Fruit fly (Drosophila melanogaster) whole organism, adult: ENCODE measurements around the gene CG6026.

Experiments used
- CG11617 ChIP-seq: fragments of 200-800 bp; sonication (Bioruptor generic); optimal IDR thresholded peaks from 2 replicates; lab custom pipeline; 2017; ENCODE audit warnings: mild to moderate bottlenecking, missing biosample characterization, missing genetic modification reagents, missing genetic modification characterization
- CG12768 ChIP-seq: fragments of 200-800 bp; sonication (Bioruptor generic); optimal IDR thresholded peaks from 2 replicates; lab custom pipeline; 2017; ENCODE audit warnings: missing biosample characterization, missing genetic modification characterization, mild to moderate bottlenecking, moderate library complexity, missing genetic modification reagents
- CG14711 ChIP-seq: fragments of 200-800 bp; sonication (Bioruptor generic); optimal IDR thresholded peaks from 2 replicates; lab custom pipeline; 2018; ENCODE audit warnings: missing biosample characterization, mild to moderate bottlenecking, missing genetic modification characterization, moderate library complexity
- CG1620 ChIP-seq: fragments of 200-800 bp; sonication (Bioruptor generic); optimal IDR thresholded peaks from 2 replicates; lab custom pipeline; 2016; ENCODE audit warnings: missing biosample characterization, missing genetic modification characterization
- CG33017 ChIP-seq: fragments of 200-800 bp; sonication (Bioruptor generic); optimal IDR thresholded peaks from 2 replicates; lab custom pipeline; 2018; ENCODE audit warnings: missing biosample characterization, mild to moderate bottlenecking, missing genetic modification characterization, moderate library complexity
- CG5204 ChIP-seq: fragments of 200-800 bp; sonication (Bioruptor generic); optimal IDR thresholded peaks from 2 replicates; lab custom pipeline; 2016; ENCODE audit warnings: missing biosample characterization, missing genetic modification characterization
- CG7045 ChIP-seq: fragments of 200-800 bp; sonication (Bioruptor generic); optimal IDR thresholded peaks from 2 replicates; lab custom pipeline; 2017; ENCODE audit warnings: missing biosample characterization, mild to moderate bottlenecking, missing genetic modification characterization
- CG7101 ChIP-seq: fragments of 200-800 bp; sonication (Bioruptor generic); optimal IDR thresholded peaks from 2 replicates; lab custom pipeline; 2018; ENCODE audit warnings: missing biosample characterization, mild to moderate bottlenecking, missing genetic modification characterization, moderate library complexity
- Clk ChIP-seq: fragments of 200-800 bp; sonication (Bioruptor generic); optimal IDR thresholded peaks from 2 replicates; lab custom pipeline; 2017; ENCODE audit warnings: missing biosample characterization, missing genetic modification characterization
- Crg-1 ChIP-seq: fragments of 200-800 bp; sonication (Bioruptor generic); optimal IDR thresholded peaks from 2 replicates; lab custom pipeline; 2016; ENCODE audit warnings: missing biosample characterization, missing genetic modification characterization
- Hr96 ChIP-seq: fragments of 200-800 bp; sonication (Bioruptor generic); optimal IDR thresholded peaks from 2 replicates; lab custom pipeline; 2016; ENCODE audit warnings: missing biosample characterization, missing genetic modification characterization
- Mnt ChIP-seq: fragments of 200-800 bp; sonication (Bioruptor generic); optimal IDR thresholded peaks from 2 replicates; lab custom pipeline; 2016; ENCODE audit warnings: missing biosample characterization, mild to moderate bottlenecking, missing genetic modification characterization
- bab1 ChIP-seq: fragments of 200-800 bp; sonication (Bioruptor generic); optimal IDR thresholded peaks from 3 replicates; lab custom pipeline; 2019; ENCODE audit warnings: missing biosample characterization, mild to moderate bottlenecking, missing genetic modification characterization, moderate library complexity
- cic ChIP-seq: fragments of 200-800 bp; sonication (Bioruptor generic); optimal IDR thresholded peaks from 2 replicates; lab custom pipeline; 2017; ENCODE audit warnings: missing biosample characterization, mild to moderate bottlenecking, missing genetic modification characterization, moderate library complexity
- cnc ChIP-seq, 2 experiments: fragments of >200 bp; optimal IDR thresholded peaks; 2 replicates each; lab custom pipeline; 2017
- kay ChIP-seq: fragments of 200-800 bp; sonication (Bioruptor generic); peaks from one replicate; lab custom pipeline; 2016; ENCODE audit warnings: missing biosample characterization, missing genetic modification characterization, borderline replicate concordance
- ovo ChIP-seq: fragments of 200-800 bp; sonication (Bioruptor generic); optimal IDR thresholded peaks from 2 replicates; lab custom pipeline; 2016; ENCODE audit warnings: missing biosample characterization, missing genetic modification characterization
- pad ChIP-seq: fragments of 200-800 bp; sonication (Bioruptor generic); optimal IDR thresholded peaks from 3 replicates; lab custom pipeline; 2017; ENCODE audit warnings: missing biosample characterization, missing genetic modification characterization, mild to moderate bottlenecking, moderate library complexity, missing genetic modification reagents
- tj ChIP-seq: fragments of 200-800 bp; sonication (Bioruptor generic); optimal IDR thresholded peaks from 3 replicates; lab custom pipeline; 2017; ENCODE audit warnings: missing biosample characterization, mild to moderate bottlenecking, missing genetic modification characterization, moderate library complexity
- toe ChIP-seq: fragments of 200-800 bp; sonication (Bioruptor generic); optimal IDR thresholded peaks from 2 replicates; lab custom pipeline; 2016; ENCODE audit warnings: missing biosample characterization, missing genetic modification characterization

The CG6026 gene

DNA sequence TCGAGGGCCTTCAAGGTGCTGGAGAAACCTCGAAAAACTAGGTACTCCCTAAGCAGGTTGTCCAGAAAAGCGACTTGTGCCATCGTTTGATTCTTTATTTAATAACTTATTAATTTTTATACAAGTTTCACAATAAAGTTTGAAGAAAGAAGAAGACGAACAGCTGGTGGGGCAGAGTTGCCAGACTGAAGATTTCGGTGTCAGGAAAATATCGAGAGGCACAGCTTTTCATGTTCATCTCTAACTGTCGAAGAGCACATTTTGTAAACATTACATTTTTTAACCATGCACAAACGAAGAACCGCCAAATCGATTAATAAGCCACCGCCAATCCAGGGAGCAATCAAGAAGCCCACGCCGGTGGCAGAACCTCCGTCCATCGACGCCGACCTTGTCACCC lies 9.5 kb upstream of the CG6026 start, which contains the start of the genes CG6005 and CG14286:
TSS of gene CG6005 (minus strand) at position 169 of the 400 bp plus-strand sequence.
TSS of gene CG14286 (plus strand) at position 231 of the 400 bp plus-strand sequence.
- TF ChIP-seq CG7101 (tag; lab: Kevin White, UChicago) = peak; percentile 30
- TF ChIP-seq CG12768 (GFP tag; lab: Kevin White, UChicago) = no peak
- no peak for TF ChIP-seq kay (GFP tag; lab: Kevin White, UChicago)
- no peak for TF ChIP-seq CG33017 (tag; lab: Kevin White, UChicago)
- TF ChIP-seq CG14711 = peak; percentile 3
- peak; percentile 25 for TF ChIP-seq CG11617 (GFP tag; lab: Kevin White, UChicago)
- TF ChIP-seq CG1620 (GFP tag; lab: Kevin White, UChicago) = peak; percentile 77
- no peak for TF ChIP-seq Clk (GFP tag; lab: Kevin White, UChicago)
- peak; percentile 29 for TF ChIP-seq Crg-1 (GFP tag; lab: Kevin White, UChicago)
- no peak for TF ChIP-seq pad (GFP tag; lab: Kevin White, UChicago)
- TF ChIP-seq bab1 (GFP tag; lab: Kevin White, UChicago) = peak; percentile 18
- peak; percentile 33 for TF ChIP-seq Hr96 (GFP tag; lab: Kevin White, UChicago)
- peak; percentile 23 for TF ChIP-seq ovo
- peak; percentile 51 for TF ChIP-seq tj
- peak; percentile 70 for TF ChIP-seq Mnt (GFP tag; lab: Kevin White, UChicago)
- TF ChIP-seq CG7045 (GFP tag; lab: Kevin White, UChicago) = no peak

DNA sequence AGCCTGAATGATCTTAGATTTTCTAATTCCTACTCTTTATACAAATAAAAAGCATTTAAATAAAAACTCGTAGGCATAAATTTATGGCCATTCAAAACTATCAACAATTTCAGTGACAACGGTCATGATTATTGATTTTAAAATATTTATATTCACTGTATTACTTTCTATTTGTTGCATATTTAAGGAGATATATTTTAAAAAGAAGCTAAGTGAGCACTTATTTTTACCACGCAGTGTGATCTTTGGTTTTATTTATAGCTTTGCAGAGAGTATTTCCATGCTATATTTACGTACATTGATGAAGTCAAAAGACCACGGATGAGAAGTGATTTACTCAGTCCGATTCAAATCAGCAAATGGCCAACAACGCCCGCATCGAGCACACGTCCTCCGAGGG lies 8.6 kb upstream of the CG6026 start, which contains the start of gene CG14285:
TSS of gene CG14285 (plus strand) at position 339 of the 400 bp plus-strand sequence.
- TF ChIP-seq bab1 (GFP tag; lab: Kevin White, UChicago) = no peak
- no peak for TF ChIP-seq tj
- TF ChIP-seq pad (GFP tag; lab: Kevin White, UChicago) = no peak
- TF ChIP-seq Hr96 (GFP tag; lab: Kevin White, UChicago) = no peak
- TF ChIP-seq CG14711 = no peak
- TF ChIP-seq CG7101 (tag; lab: Kevin White, UChicago) = no peak
- TF ChIP-seq toe (GFP tag; lab: Kevin White, UChicago) = no peak
- TF ChIP-seq CG1620 (GFP tag; lab: Kevin White, UChicago) = no peak
- no peak for TF ChIP-seq ovo
- TF ChIP-seq cic = no peak
- no peak for TF ChIP-seq Mnt (GFP tag; lab: Kevin White, UChicago)

DNA sequence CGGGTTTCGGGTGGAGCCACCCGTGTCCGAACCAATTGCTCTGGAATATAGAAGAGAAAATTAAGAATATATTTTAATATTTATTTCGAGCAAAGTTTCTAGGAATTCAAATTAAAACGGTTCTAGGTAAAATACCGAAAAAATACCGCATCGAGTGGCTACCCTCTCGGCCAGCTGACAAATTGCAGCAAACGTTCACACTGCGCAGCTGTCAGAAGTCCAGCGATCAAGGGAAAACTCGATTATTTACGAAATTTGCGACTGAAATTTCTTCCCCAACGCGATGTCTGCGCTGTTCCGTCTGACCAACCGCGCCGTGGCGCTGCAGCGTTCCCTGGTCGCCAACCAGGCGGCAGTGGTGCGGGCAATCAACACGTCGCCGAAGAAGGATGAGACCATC lies 6.2 kb upstream of the CG6026 start, which contains the start of gene NP15.6:
TSS of gene NP15.6 (plus strand) at position 204 of the 400 bp plus-strand sequence.
- TF ChIP-seq CG11617 (GFP tag; lab: Kevin White, UChicago) = no peak
- TF ChIP-seq CG5204 (GFP tag; lab: Kevin White, UChicago) = no peak
- no peak for TF ChIP-seq Clk (GFP tag; lab: Kevin White, UChicago)
- TF ChIP-seq kay (GFP tag; lab: Kevin White, UChicago) = no peak
- TF ChIP-seq CG7101 (tag; lab: Kevin White, UChicago) = no peak
- TF ChIP-seq pad (GFP tag; lab: Kevin White, UChicago) = no peak

DNA sequence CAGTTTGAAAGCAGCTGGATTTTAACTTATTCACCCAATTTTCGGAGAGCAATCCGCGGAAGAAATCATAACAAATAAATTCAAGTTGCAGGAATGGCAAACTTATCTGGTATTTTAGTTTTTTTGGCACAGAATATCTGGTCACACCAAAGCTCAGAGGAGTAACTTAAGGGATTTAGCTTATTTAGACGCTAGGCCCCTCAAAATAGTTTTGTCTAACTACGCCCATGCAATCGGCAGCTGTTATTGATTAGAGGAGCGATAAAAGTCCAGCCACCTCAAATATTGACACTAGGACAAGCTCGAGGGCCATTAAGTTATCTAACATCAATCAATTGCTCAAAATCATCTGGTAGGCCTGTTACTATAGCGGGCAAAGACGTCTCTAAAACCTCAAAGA lies 4.6 kb upstream of the CG6026 start, which contains the start of the genes GatA and P5cr:
TSS of gene GatA (minus strand) at position 100 of the 400 bp plus-strand sequence.
TSS of gene P5cr (plus strand) at position 174 of the 400 bp plus-strand sequence.
- TF ChIP-seq Mnt (GFP tag; lab: Kevin White, UChicago) = peak; percentile 75
- TF ChIP-seq CG14711 = peak; percentile 80
- peak; percentile 72 for TF ChIP-seq CG11617 (GFP tag; lab: Kevin White, UChicago)
- TF ChIP-seq Hr96 (GFP tag; lab: Kevin White, UChicago) = peak; percentile 40
- peak; percentile 85 for TF ChIP-seq CG7045 (GFP tag; lab: Kevin White, UChicago)
- no peak for TF ChIP-seq CG5204 (GFP tag; lab: Kevin White, UChicago)
- TF ChIP-seq Crg-1 (GFP tag; lab: Kevin White, UChicago) = peak; percentile 86
- peak; percentile 8 for TF ChIP-seq tj
- TF ChIP-seq cnc (optimal IDR thresholded peaks at IDR 0.05; lab: Kevin White, UChicago) = no peak
- no peak for TF ChIP-seq kay (GFP tag; lab: Kevin White, UChicago)
- TF ChIP-seq Clk (GFP tag; lab: Kevin White, UChicago) = peak; percentile 65
- peak; percentile 83 for TF ChIP-seq CG12768 (GFP tag; lab: Kevin White, UChicago)
- peak; percentile 68 for TF ChIP-seq bab1 (GFP tag; lab: Kevin White, UChicago)
- TF ChIP-seq pad (GFP tag; lab: Kevin White, UChicago) = peak; percentile 56
- peak; percentile 59 for TF ChIP-seq cic
- TF ChIP-seq CG33017 (tag; lab: Kevin White, UChicago) = peak; percentile 88
- TF ChIP-seq ovo = peak; percentile 26
- TF ChIP-seq toe (GFP tag; lab: Kevin White, UChicago) = no peak
- TF ChIP-seq CG1620 (GFP tag; lab: Kevin White, UChicago) = peak; percentile 75
- TF ChIP-seq CG7101 (tag; lab: Kevin White, UChicago) = peak; percentile 86

DNA sequence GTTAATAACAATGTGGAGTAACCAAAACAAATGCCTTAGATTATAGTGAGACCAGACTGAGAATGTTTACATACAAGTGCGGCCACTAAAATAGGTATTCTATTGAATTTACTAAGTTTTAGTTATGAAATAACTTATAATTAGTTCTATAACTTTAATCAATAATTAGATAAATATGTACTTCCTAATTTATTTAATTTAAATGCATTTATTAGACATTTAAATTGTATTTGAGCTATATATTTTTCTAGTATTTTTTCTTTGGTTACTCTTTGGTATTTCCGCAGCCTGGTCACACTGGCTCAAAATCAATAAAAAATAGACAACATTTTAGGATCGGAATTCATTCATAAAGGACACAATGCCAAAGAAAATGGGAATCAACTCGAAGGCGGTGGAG lies 2.1 kb upstream of the CG6026 start, which contains the start of the genes Prp18 and CG6013:
TSS of gene Prp18 (minus strand) at position 62 of the 400 bp plus-strand sequence.
TSS of gene CG6013 (plus strand) at position 294 of the 400 bp plus-strand sequence.
- TF ChIP-seq CG1620 (GFP tag; lab: Kevin White, UChicago) (no peak), pad (GFP tag; lab: Kevin White, UChicago) (peak; percentile 8), Mnt (GFP tag; lab: Kevin White, UChicago) (no peak), CG33017 (tag; lab: Kevin White, UChicago) (peak; percentile 63), cnc (optimal IDR thresholded peaks at IDR 0.05; lab: Kevin White, UChicago) (no peak), ovo (no peak), toe (GFP tag; lab: Kevin White, UChicago) (no peak), Hr96 (GFP tag; lab: Kevin White, UChicago) (no peak), CG14711 (peak; percentile 72), CG11617 (GFP tag; lab: Kevin White, UChicago) (peak; percentile 53), CG7101 (tag; lab: Kevin White, UChicago) (peak; percentile 77), Clk (GFP tag; lab: Kevin White, UChicago) (no peak), CG5204 (GFP tag; lab: Kevin White, UChicago) (no peak), tj (no peak), Crg-1 (GFP tag; lab: Kevin White, UChicago) (no peak), bab1 (GFP tag; lab: Kevin White, UChicago) (peak; percentile 75), CG7045 (GFP tag; lab: Kevin White, UChicago) (peak; percentile 36), CG12768 (GFP tag; lab: Kevin White, UChicago) (no peak), kay (GFP tag; lab: Kevin White, UChicago) (no peak), cic (no peak)
